Worm (Caenorhabditis elegans) whole organism, midembryonic: ENCODE data around the gene C33B4.4.

Source experiments
- klf-2 ChIP-seq: fragments of 200-800 bp; sonication (Bioruptor generic); conservative IDR thresholded peaks from 2 replicates; pipeline ENCODE4 v1.3.6; 2022; ENCODE audit warnings: missing genetic modification reagents, missing genetic modification characterization, missing compliant biosample characterization
- ztf-29 ChIP-seq: fragments of 200-800 bp; sonication (Bioruptor generic); IDR thresholded peaks from 2 replicates; pipeline ENCODE4 v1.3.6; 2022; ENCODE audit warnings: missing genetic modification reagents, missing genetic modification characterization, missing compliant biosample characterization

- TF ChIP-seq klf-2 (GFP tag; lab: Robert Waterston, UW) = no peak
- no peak for TF ChIP-seq ztf-29 (GFP tag; lab: Robert Waterston, UW)
Measured at ce11 chrII:11390865-11391264, 7.6 kb upstream of the C33B4.4 start, which contains the start of gene shn-1.
